Worm (Caenorhabditis elegans) whole organism, L2 larva: ENCODE data around the gene C35A5.3.

ENCODE experiments used
- F13H6.1 ChIP-seq: sonication (generic microtip); optimal IDR thresholded peaks from 2 replicates; lab custom pipeline; 2016; ENCODE audit warnings: missing genetic modification characterization, missing compliant biosample characterization
- Y55F3AM.14 ChIP-seq: fragments of 200-800 bp; sonication (Bioruptor generic); optimal IDR thresholded peaks from 2 replicates; lab custom pipeline; 2018; ENCODE audit warnings: mild to moderate bottlenecking, missing genetic modification characterization, missing compliant biosample characterization
- ZK546.5 ChIP-seq: sonication (generic microtip); optimal IDR thresholded peaks from 2 replicates; lab custom pipeline; 2017; ENCODE audit warnings: missing biosample characterization, missing genetic modification characterization
- alr-1 ChIP-seq: fragments of 150-350 bp; optimal IDR thresholded peaks from 2 replicates; lab custom pipeline; 2014; ENCODE audit warnings: missing biosample characterization, missing genetic modification characterization
- blmp-1 ChIP-seq: sonication (generic microtip); optimal IDR thresholded peaks from 2 replicates; lab custom pipeline; 2017; ENCODE audit warnings: missing genetic modification characterization, mild to moderate bottlenecking, missing compliant biosample characterization, antibody characterized with exemption, moderate library complexity; ENCODE audit not compliant: insufficient read depth
- ceh-16 ChIP-seq: fragments of 150-350 bp; optimal IDR thresholded peaks from 2 replicates; lab custom pipeline; 2014; ENCODE audit warnings: missing biosample characterization, missing genetic modification characterization
- ceh-82 ChIP-seq: fragments of 150-350 bp; optimal IDR thresholded peaks from 2 replicates; lab custom pipeline; 2014; ENCODE audit warnings: missing biosample characterization, missing genetic modification characterization
- crh-2 ChIP-seq: sonication (generic microtip); optimal IDR thresholded peaks from 2 replicates; lab custom pipeline; 2017; ENCODE audit warnings: missing biosample characterization, missing genetic modification characterization
- dmd-4 ChIP-seq: sonication (generic microtip); optimal IDR thresholded peaks from 2 replicates; lab custom pipeline; 2017; ENCODE audit warnings: missing biosample characterization, missing genetic modification characterization
- egl-27 ChIP-seq: sonication (generic microtip); optimal IDR thresholded peaks from 3 replicates; lab custom pipeline; 2017; ENCODE audit warnings: missing biosample characterization, missing genetic modification reagents, missing genetic modification characterization
- elt-1 ChIP-seq: fragments of 150-350 bp; optimal IDR thresholded peaks from 2 replicates; lab custom pipeline; 2014; ENCODE audit warnings: missing biosample characterization, missing genetic modification characterization
- fos-1 ChIP-seq: fragments of 150-350 bp; optimal IDR thresholded peaks from 2 replicates; lab custom pipeline; 2014; ENCODE audit warnings: missing biosample characterization, missing genetic modification characterization
- gmeb-1 ChIP-seq: fragments of 150-350 bp; optimal IDR thresholded peaks from 2 replicates; lab custom pipeline; 2014; ENCODE audit warnings: missing biosample characterization, missing genetic modification characterization
- lin-11 ChIP-seq: fragments of 150-350 bp; sonication (generic microtip); optimal IDR thresholded peaks from 2 replicates; lab custom pipeline; 2014; ENCODE audit warnings: missing biosample characterization, missing genetic modification characterization, inconsistent platforms, mixed read lengths
- lin-13 ChIP-seq: fragments of 150-350 bp; optimal IDR thresholded peaks from 2 replicates; lab custom pipeline; 2014; ENCODE audit warnings: missing biosample characterization, missing genetic modification reagents, missing genetic modification characterization
- lin-39 ChIP-seq: fragments of 150-350 bp; optimal IDR thresholded peaks from 2 replicates; lab custom pipeline; 2014; ENCODE audit warnings: missing biosample characterization, missing genetic modification reagents, missing genetic modification characterization
- lsy-2 ChIP-seq, 2 experiments: fragments of 150-350 bp in 1 of 2; sonication (generic microtip) in 1 of 2; optimal IDR thresholded peaks; 2 replicates each; lab custom pipeline; 2014 to 2017; ENCODE audit warnings: missing biosample characterization in 2 of 2, missing genetic modification characterization in 2 of 2
- mbf-1 ChIP-seq: sonication (generic microtip); optimal IDR thresholded peaks from 2 replicates; lab custom pipeline; 2017; ENCODE audit warnings: missing biosample characterization, missing genetic modification characterization
- nhr-10 ChIP-seq: sonication (generic microtip); optimal IDR thresholded peaks from 2 replicates; lab custom pipeline; 2017; ENCODE audit warnings: missing biosample characterization, missing genetic modification characterization
- nhr-12 ChIP-seq: fragments of 150-350 bp; optimal IDR thresholded peaks from 2 replicates; lab custom pipeline; 2014; ENCODE audit warnings: missing biosample characterization, missing genetic modification characterization
- nhr-129 ChIP-seq: fragments of 150-350 bp; optimal IDR thresholded peaks from 2 replicates; lab custom pipeline; 2014; ENCODE audit warnings: missing biosample characterization, missing genetic modification characterization
- nhr-21 ChIP-seq: fragments of 150-350 bp; optimal IDR thresholded peaks from 2 replicates; lab custom pipeline; 2014; ENCODE audit warnings: missing biosample characterization, missing genetic modification characterization
- nhr-23 ChIP-seq: fragments of 150-350 bp; optimal IDR thresholded peaks from 2 replicates; lab custom pipeline; 2014; ENCODE audit warnings: missing biosample characterization, missing genetic modification reagents, missing genetic modification characterization
- nhr-237 ChIP-seq: fragments of 150-350 bp; optimal IDR thresholded peaks from 2 replicates; lab custom pipeline; 2014; ENCODE audit warnings: missing biosample characterization, missing genetic modification characterization
- nhr-25 ChIP-seq: fragments of 150-350 bp; sonication (generic microtip); optimal IDR thresholded peaks from 3 replicates; lab custom pipeline; 2014; ENCODE audit warnings: missing biosample characterization, missing genetic modification characterization
- nhr-77 ChIP-seq: fragments of 150-350 bp; optimal IDR thresholded peaks from 2 replicates; lab custom pipeline; 2014; ENCODE audit warnings: missing biosample characterization, missing genetic modification characterization
- peb-1 ChIP-seq: fragments of 150-350 bp; optimal IDR thresholded peaks from 2 replicates; lab custom pipeline; 2014; ENCODE audit warnings: missing biosample characterization, missing genetic modification characterization
- sem-4 ChIP-seq: fragments of 150-350 bp; optimal IDR thresholded peaks from 2 replicates; lab custom pipeline; 2014; ENCODE audit warnings: missing biosample characterization, missing genetic modification reagents, missing genetic modification characterization
- skn-1 ChIP-seq: sonication (generic microtip); optimal IDR thresholded peaks from 2 replicates; lab custom pipeline; 2017; ENCODE audit warnings: missing biosample characterization, missing genetic modification characterization
- sma-3 ChIP-seq: sonication (generic microtip); optimal IDR thresholded peaks from 2 replicates; lab custom pipeline; 2016; ENCODE audit warnings: missing genetic modification reagents, missing genetic modification characterization, missing compliant biosample characterization
- sma-9 ChIP-seq, 2 experiments: fragments of 150-350 bp in 1 of 2; sonication (generic microtip) in 1 of 2; optimal IDR thresholded peaks; 2 replicates each; lab custom pipeline; 2014 to 2016; ENCODE audit warnings: missing genetic modification characterization in 2 of 2, mild to moderate bottlenecking in 1 of 2, missing biosample characterization in 1 of 2, missing compliant biosample characterization in 1 of 2, missing genetic modification reagents in 1 of 2, moderate library complexity in 1 of 2
- snpc-4 ChIP-seq: fragments of 150-350 bp; optimal IDR thresholded peaks from 2 replicates; lab custom pipeline; 2014; ENCODE audit warnings: missing biosample characterization, missing genetic modification characterization
- unc-39 ChIP-seq: fragments of 150-350 bp; optimal IDR thresholded peaks from 2 replicates; lab custom pipeline; 2014; ENCODE audit warnings: missing biosample characterization, missing genetic modification characterization
- unc-55 ChIP-seq: fragments of 150-350 bp; sonication (generic microtip); optimal IDR thresholded peaks from 3 replicates; lab custom pipeline; 2014; ENCODE audit warnings: missing biosample characterization, missing genetic modification reagents, missing genetic modification characterization
- unc-62 ChIP-seq: fragments of 150-350 bp; optimal IDR thresholded peaks from 2 replicates; lab custom pipeline; 2014; ENCODE audit warnings: missing biosample characterization, missing genetic modification reagents, missing genetic modification characterization
- ztf-11 ChIP-seq: sonication (generic microtip); optimal IDR thresholded peaks from 2 replicates; lab custom pipeline; 2017; ENCODE audit warnings: missing biosample characterization, missing genetic modification characterization

The C35A5.3 gene

ce11 chrV:10501295-10501694 is at the start of gene C35A5.3:
Gene C35A5.3 (minus strand): TSS chrV:10501395.
- TF ChIP-seq blmp-1 (tag; lab: Kevin White, UChicago): no peak
- no peak for TF ChIP-seq lin-11 (tag; lab: Kevin White, UChicago)
- no peak for TF ChIP-seq nhr-10 (tag; lab: Kevin White, UChicago)
- no peak for TF ChIP-seq egl-27 (tag; lab: Kevin White, UChicago)
- TF ChIP-seq unc-55: no peak
- TF ChIP-seq nhr-21: no peak
- TF ChIP-seq F13H6.1 (tag; lab: Kevin White, UChicago): no peak
- TF ChIP-seq sma-9 (GFP tag; optimal IDR thresholded peaks at IDR 0.05; lab: Kevin White, UChicago): no peak
- no peak for TF ChIP-seq sma-9 (tag; optimal IDR thresholded peaks at IDR 0.05; lab: Kevin White, UChicago)
- no peak for TF ChIP-seq ceh-16 (tag; lab: Kevin White, UChicago)
- TF ChIP-seq gmeb-1 (tag; lab: Kevin White, UChicago): no peak
- no peak for TF ChIP-seq unc-62
- TF ChIP-seq lin-39: no peak
- no peak for TF ChIP-seq nhr-129 (tag; lab: Kevin White, UChicago)
- TF ChIP-seq peb-1 (tag; lab: Kevin White, UChicago): no peak
- no peak for TF ChIP-seq crh-2 (tag; lab: Kevin White, UChicago)
- TF ChIP-seq ztf-11 (tag; lab: Kevin White, UChicago): no peak
- TF ChIP-seq ZK546.5 (tag; lab: Kevin White, UChicago): no peak

- TF ChIP-seq gmeb-1 (tag; lab: Kevin White, UChicago) (no peak), F13H6.1 (tag; lab: Kevin White, UChicago) (no peak), lin-13 (GFP tag; lab: Kevin White, UChicago) (no peak), Y55F3AM.14 (GFP tag; lab: Kevin White, UChicago) (no peak), ztf-11 (tag; lab: Kevin White, UChicago) (no peak), dmd-4 (tag; lab: Kevin White, UChicago) (no peak), nhr-77 (tag; lab: Kevin White, UChicago) (no peak), crh-2 (tag; lab: Kevin White, UChicago) (no peak), unc-39 (no peak), sma-3 (GFP tag; lab: Kevin White, UChicago) (no peak), nhr-12 (no peak), blmp-1 (tag; lab: Kevin White, UChicago) (no peak), nhr-25 (tag; lab: Kevin White, UChicago) (no peak), lsy-2 (tag; optimal IDR thresholded peaks at IDR 0.05; lab: Kevin White, UChicago) (no peak), lin-39 (no peak), skn-1 (tag; lab: Kevin White, UChicago) (no peak), nhr-23 (tag; lab: Kevin White, UChicago) (no peak)
These were observed 48.5 kb upstream of the C35A5.3 start, which contains the start of gene F32G8.2 for ce11 chrV:10549717-10550116. Gene F32G8.2 (plus strand): TSS chrV:10550017.

ce11 chrV:10548981-10549380 is 47.8 kb upstream of the C35A5.3 start, which contains the start of gene srd-34:
Gene srd-34 (minus strand): TSS chrV:10549081.
- TF ChIP-seq unc-39 (no peak), sma-9 (GFP tag; optimal IDR thresholded peaks at IDR 0.05; lab: Kevin White, UChicago) (no peak), sma-9 (tag; optimal IDR thresholded peaks at IDR 0.05; lab: Kevin White, UChicago) (no peak), sem-4 (tag; lab: Kevin White, UChicago) (no peak), nhr-12 (no peak), dmd-4 (tag; lab: Kevin White, UChicago) (no peak), elt-1 (no peak), nhr-237 (tag; lab: Kevin White, UChicago) (no peak), ceh-82 (no peak), gmeb-1 (tag; lab: Kevin White, UChicago) (no peak), blmp-1 (tag; lab: Kevin White, UChicago) (no peak), nhr-21 (no peak), mbf-1 (tag; lab: Kevin White, UChicago) (no peak), egl-27 (tag; lab: Kevin White, UChicago) (no peak), alr-1 (tag; lab: Kevin White, UChicago) (no peak), ztf-11 (tag; lab: Kevin White, UChicago) (no peak), snpc-4 (tag; lab: Kevin White, UChicago) (no peak)
- TF ChIP-seq, all 48 proteins: peak for 0

ce11 chrV:10546749-10547148 is 45.6 kb upstream of the C35A5.3 start, which contains the start of gene F25D1.5:
Gene F25D1.5 (minus strand): TSS chrV:10546783.
- TF ChIP-seq sma-9 (GFP tag; optimal IDR thresholded peaks at IDR 0.05; lab: Kevin White, UChicago) (peak; percentile 59), sma-9 (tag; optimal IDR thresholded peaks at IDR 0.05; lab: Kevin White, UChicago) (no peak), sem-4 (tag; lab: Kevin White, UChicago) (no peak), crh-2 (tag; lab: Kevin White, UChicago) (peak; percentile 24), fos-1 (tag; lab: Kevin White, UChicago) (peak; percentile 41), blmp-1 (tag; lab: Kevin White, UChicago) (no peak), ZK546.5 (tag; lab: Kevin White, UChicago) (no peak), nhr-77 (tag; lab: Kevin White, UChicago) (peak; percentile 27), unc-55 (no peak), nhr-237 (tag; lab: Kevin White, UChicago) (no peak)
- TF ChIP-seq, all 48 proteins: peak for 4
